Fruit fly (Drosophila melanogaster): ENCODE data around the gene CG5112.

Gene CG5112

dm6 chr3R:25490778-25491664 is at the start of gene CG5112, which contains the start of gene Gnpat (continued):
- TF ChIP-seq Dp (GFP tag; optimal IDR thresholded peaks at IDR 0.05) (peak; percentile 13), NC2α (GFP tag; optimal IDR thresholded peaks at IDR 0.05) (no peak), vfl (GFP tag; optimal IDR thresholded peaks at IDR 0.05) (peak; percentile 14), CG1647 (GFP tag; optimal IDR thresholded peaks at IDR 0.05) (peak; percentile 30), Elba2 (GFP tag; optimal IDR thresholded peaks at IDR 0.05) (no peak), CG4360 (GFP tag; IDR thresholded peaks at IDR 0.05) (no peak), CG12769 (tag; optimal IDR thresholded peaks at IDR 0.05) (peak; percentile 50), CG7556 (GFP tag; optimal IDR thresholded peaks at IDR 0.05) (peak; percentile 58), YL-1 (GFP tag; optimal IDR thresholded peaks at IDR 0.05) (peak; percentile 1), Aef1 (GFP tag; IDR thresholded peaks at IDR 0.05) (peak; percentile 65), CG13287 (GFP tag; IDR thresholded peaks at IDR 0.05; ENCODE audit: partially characterized antibody) (peak; percentile 78), Meics (GFP tag; optimal IDR thresholded peaks at IDR 0.05) (peak; percentile 65), bsh (GFP tag; optimal IDR thresholded peaks at IDR 0.05) (peak; percentile 20 to 34), aop (GFP tag; IDR thresholded peaks at IDR 0.05) (no peak), cwo (GFP tag; optimal IDR thresholded peaks at IDR 0.05) (no peak), nerfin-2 (GFP tag; IDR thresholded peaks at IDR 0.05; ENCODE audit: partially characterized antibody) (peak; percentile 71), ara (GFP tag; IDR thresholded peaks at IDR 0.05) (peak; percentile 81), CG7372 (GFP tag; IDR thresholded peaks at IDR 0.05) (peak; percentile 55), CG9932 (GFP tag; IDR thresholded peaks at IDR 0.05) (peak; percentile 90), Oaz (GFP tag; IDR thresholded peaks at IDR 0.05) (peak; percentile 48; the same call in 1 of the 2 replicates), grau (tag; optimal IDR thresholded peaks at IDR 0.05) (peak; percentile 90), CG2678 (tag; optimal IDR thresholded peaks at IDR 0.05) (peak; percentile 64), CG17328 (GFP tag; IDR thresholded peaks at IDR 0.05) (peak; percentile 61), ac (GFP tag; optimal IDR thresholded peaks at IDR 0.05) (peak; percentile 96), B-H1 (GFP tag; IDR thresholded peaks at IDR 0.05) (no peak), al (GFP tag; IDR thresholded peaks at IDR 0.05) (peak; percentile 41; the same call in 1 of the 2 replicates), ro (GFP tag; IDR thresholded peaks at IDR 0.05) (no peak; the same call in 1 of the 2 replicates), gro (GFP tag; optimal IDR thresholded peaks at IDR 0.05) (peak; percentile 74), inv (GFP tag; IDR thresholded peaks at IDR 0.05; ENCODE audit: partially characterized antibody) (peak; percentile 62), CG11695 (GFP tag; IDR thresholded peaks at IDR 0.05) (peak; percentile 19; the same call in 1 of the 3 replicates), phol (tag; optimal IDR thresholded peaks at IDR 0.05) (peak; percentile 69), CG13894 (tag; optimal IDR thresholded peaks at IDR 0.05) (peak; percentile 58), CG16813 (GFP tag; IDR thresholded peaks at IDR 0.05; ENCODE audit: partially characterized antibody) (peak; percentile 66), cato (GFP tag; optimal IDR thresholded peaks at IDR 0.05; ENCODE audit: borderline replicate concordance) (no peak), ranshi (GFP tag; IDR thresholded peaks at IDR 0.05) (0 out of 2 replicates have a peak, but pooled peaks have one; percentile 11), da (GFP tag; optimal IDR thresholded peaks at IDR 0.05) (peak; percentile 82), CG10959 (GFP tag; IDR thresholded peaks at IDR 0.05) (peak; percentile 79), CG11093 (GFP tag; IDR thresholded peaks at IDR 0.05) (peak; percentile 30; the same call in 2 of the 3 replicates), mirr (GFP tag; optimal IDR thresholded peaks at IDR 0.05) (peak; percentile 60), CG7786 (GFP tag; optimal IDR thresholded peaks at IDR 0.05) (peak; percentile 50), odd (GFP tag; optimal IDR thresholded peaks at IDR 0.05) (peak; percentile 45), Dref (GFP tag; IDR thresholded peaks at IDR 0.05) (peak; percentile 62), fru (optimal IDR thresholded peaks at IDR 0.05) (no peak), pzg (GFP tag; optimal IDR thresholded peaks at IDR 0.05) (peak; percentile 72), CG34224 (GFP tag; IDR thresholded peaks at IDR 0.05; ENCODE audit: partially characterized antibody) (peak; percentile 78), ewg (GFP tag; optimal IDR thresholded peaks at IDR 0.05) (peak; percentile 78), CG15601 (tag; optimal IDR thresholded peaks at IDR 0.05) (peak; percentile 58), E2f1 (GFP tag; IDR thresholded peaks at IDR 0.05) (peak; percentile 59)
